Fruit fly (Drosophila melanogaster) S2 (cell line): ENCODE data around the gene Reg-2.

Source experiments
- CG8478 ChIP-seq: fragments of >200 bp; optimal IDR thresholded peaks from 2 replicates; lab custom pipeline; 2018
- CTCF ChIP-seq, 2 experiments: fragments of >200 bp; optimal IDR thresholded peaks; 2 replicates each; lab custom pipeline; 2018

dm6 chr3L:589290-590281 is 16.8 kb downstream of the Reg-2 start:
- TF ChIP-seq CG8478 (lab: Kevin White, UChicago) (no peak), CTCF (optimal IDR thresholded peaks at IDR 0.05; lab: Kevin White, UChicago) (no peak)
